Fruit fly (Drosophila melanogaster): Measurements from ENCODE around the gene pho.

Gene pho

dm6 chr4:1230564-1230964, 49.1 kb upstream of the pho start, which contains the start of the genes Dyrk3 and Cadps (continued):
- TF ChIP-seq CG2202 (tag; optimal IDR thresholded peaks at IDR 0.05) (no peak), Hr3 (GFP tag; optimal IDR thresholded peaks at IDR 0.05) (no peak), CG14965 (GFP tag; optimal IDR thresholded peaks at IDR 0.05; ENCODE audit: borderline replicate concordance) (no peak), Pdp1 (GFP tag; optimal IDR thresholded peaks at IDR 0.05) (peak in 1 of 2 experiments; percentile 39), pzg (GFP tag; optimal IDR thresholded peaks at IDR 0.05) (peak; percentile 83), CG4282 (GFP tag; optimal IDR thresholded peaks at IDR 0.05) (no peak), twi (tag; optimal IDR thresholded peaks at IDR 0.05) (no peak), CG11696 (GFP tag; IDR thresholded peaks at IDR 0.05) (no peak), CG4707 (GFP tag; optimal IDR thresholded peaks at IDR 0.05) (no peak), abd-A (tag; optimal IDR thresholded peaks at IDR 0.05) (no peak), CG18764 (GFP tag; optimal IDR thresholded peaks at IDR 0.05) (no peak), CG17802 (tag; optimal IDR thresholded peaks at IDR 0.05) (peak; percentile 97), Ravus (GFP tag; IDR thresholded peaks at IDR 0.05) (no peak), Hsf (GFP tag; optimal IDR thresholded peaks at IDR 0.05) (no peak), CG7372 (GFP tag; IDR thresholded peaks at IDR 0.05) (no peak), hbn (GFP tag; IDR thresholded peaks at IDR 0.05; ENCODE audit: partially characterized antibody) (no peak), pros (GFP tag; optimal IDR thresholded peaks at IDR 0.05) (no peak), CG32772 (GFP tag; IDR thresholded peaks at IDR 0.05) (no peak), CG9817 (tag; optimal IDR thresholded peaks at IDR 0.05) (no peak), CG4424 (GFP tag; optimal IDR thresholded peaks at IDR 0.05) (no peak), CG8359 (GFP tag; optimal IDR thresholded peaks at IDR 0.05; ENCODE audit: borderline replicate concordance) (no peak), CG1602 (GFP tag; optimal IDR thresholded peaks at IDR 0.05) (no peak), klu (GFP tag; IDR thresholded peaks at IDR 0.05) (no peak), CG42726 (GFP tag; IDR thresholded peaks at IDR 0.05; ENCODE audit: partially characterized antibody) (no peak), CG17612 (GFP tag; IDR thresholded peaks at IDR 0.05) (no peak), chinmo (GFP tag; IDR thresholded peaks at IDR 0.05; ENCODE audit: partially characterized antibody) (no peak), Nf-YA (GFP tag; IDR thresholded peaks at IDR 0.05) (no peak), Awh (GFP tag; IDR thresholded peaks at IDR 0.05) (no peak), CG16813 (GFP tag; IDR thresholded peaks at IDR 0.05; ENCODE audit: partially characterized antibody) (no peak), vfl (GFP tag; optimal IDR thresholded peaks at IDR 0.05) (no peak), zf30C (GFP tag; optimal IDR thresholded peaks at IDR 0.05) (no peak), CG15269 (tag; optimal IDR thresholded peaks at IDR 0.05) (no peak), kah (GFP tag; optimal IDR thresholded peaks at IDR 0.05) (no peak), CG17361 (GFP tag; IDR thresholded peaks at IDR 0.05) (peak; percentile 64; the same call in 2 of the 3 replicates), CG17829 (tag; optimal IDR thresholded peaks at IDR 0.05) (no peak), CG13775 (GFP tag; optimal IDR thresholded peaks at IDR 0.05) (no peak), sima (GFP tag; optimal IDR thresholded peaks at IDR 0.05) (no peak), CG10543 (GFP tag; optimal IDR thresholded peaks at IDR 0.05) (no peak), fu2 (GFP tag; optimal IDR thresholded peaks at IDR 0.05) (no peak), ewg (GFP tag; optimal IDR thresholded peaks at IDR 0.05) (no peak), vnd (GFP tag; IDR thresholded peaks at IDR 0.05; ENCODE audit: partially characterized antibody) (no peak), ranshi (GFP tag; IDR thresholded peaks at IDR 0.05) (no peak), grau (tag; optimal IDR thresholded peaks at IDR 0.05) (no peak), bbx (GFP tag; IDR thresholded peaks at IDR 0.05; ENCODE audit: partially characterized antibody) (no peak), zen2 (GFP tag; IDR thresholded peaks at IDR 0.05; ENCODE audit: partially characterized antibody) (no peak), Dip3 (GFP tag; optimal IDR thresholded peaks at IDR 0.05) (no peak), Sox100B (GFP tag; optimal IDR thresholded peaks at IDR 0.05) (no peak), Sry-δ (GFP tag; optimal IDR thresholded peaks at IDR 0.05) (peak; percentile 55), CG10147 (GFP tag; optimal IDR thresholded peaks at IDR 0.05) (no peak), lola (GFP tag; optimal IDR thresholded peaks at IDR 0.05) (peak in 1 of 3 experiments; percentile 64)

Measured in whole organism, embryonic.